Worm (Caenorhabditis elegans): ENCODE data around the gene srg-40.

The srg-40 gene

ce11 chrV:11201826-11202565 is 37.6 kb upstream of the srg-40 start, which contains the start of gene K10D6.4:
Gene K10D6.4, plus strand, starts transcription at chrV:11201925.
- TF ChIP-seq grh-1 (GFP tag; IDR thresholded peaks at IDR 0.05), result no peak
- TF ChIP-seq ceh-88 (GFP tag; IDR thresholded peaks at IDR 0.05), result no peak
- no peak for TF ChIP-seq mef-2 (tag; optimal IDR thresholded peaks at IDR 0.05)
- TF ChIP-seq hlh-4 (tag; optimal IDR thresholded peaks at IDR 0.05), result peak; percentile 99
- TF ChIP-seq nhr-19 (GFP tag; conservative IDR thresholded peaks at IDR 0.05), result no peak
- no peak for TF ChIP-seq sptf-1 (tag; optimal IDR thresholded peaks at IDR 0.05)
- TF ChIP-seq fos-1 (tag; optimal IDR thresholded peaks at IDR 0.05), result no peak
- TF ChIP-seq ztf-11 (tag; optimal IDR thresholded peaks at IDR 0.05), result no peak
- no peak for TF ChIP-seq rnt-1 (tag; optimal IDR thresholded peaks at IDR 0.05)
- TF ChIP-seq F16B12.6 (tag; optimal IDR thresholded peaks at IDR 0.05), result no peak
- TF ChIP-seq fkh-8 (tag; optimal IDR thresholded peaks at IDR 0.05), result peak; percentile 8
- no peak for TF ChIP-seq lir-3 (tag; optimal IDR thresholded peaks at IDR 0.05; ENCODE audit: poor library complexity)
- TF ChIP-seq ets-5 (GFP tag; IDR thresholded peaks at IDR 0.05), result no peak
- no peak for TF ChIP-seq dsc-1 (tag; optimal IDR thresholded peaks at IDR 0.05)
- TF ChIP-seq mab-9 (GFP tag; IDR thresholded peaks at IDR 0.05), result no peak
- TF ChIP-seq lin-15B (tag; optimal IDR thresholded peaks at IDR 0.05), result no peak
- no peak for TF ChIP-seq lin-13 (GFP tag; optimal IDR thresholded peaks at IDR 0.05)
- TF ChIP-seq efl-3 (GFP tag; optimal IDR thresholded peaks at IDR 0.05), result no peak
- no peak for TF ChIP-seq pag-3 (tag; optimal IDR thresholded peaks at IDR 0.05; ENCODE audit: borderline replicate concordance, insufficient read depth)
- no peak for TF ChIP-seq elt-3 (tag; optimal IDR thresholded peaks at IDR 0.05)
- no peak for TF ChIP-seq nhr-28 (tag; optimal IDR thresholded peaks at IDR 0.05)
- TF ChIP-seq nhr-71 (tag; optimal IDR thresholded peaks at IDR 0.05), result peak; percentile 17
- TF ChIP-seq aha-1 (tag; optimal IDR thresholded peaks at IDR 0.05), result no peak
- TF ChIP-seq ces-1 (GFP tag; optimal IDR thresholded peaks at IDR 0.05), result no peak
- TF ChIP-seq efl-1 (optimal IDR thresholded peaks at IDR 0.05), result no peak
- peak in 1 of 2 experiments; percentile 47 for TF ChIP-seq efl-1 (GFP tag; optimal IDR thresholded peaks at IDR 0.05 in 1 of 2)
- no peak for TF ChIP-seq ceh-90 (tag; optimal IDR thresholded peaks at IDR 0.05)
- no peak for TF ChIP-seq sup-37 (GFP tag; optimal IDR thresholded peaks at IDR 0.05)
- TF ChIP-seq tbx-2 (tag; optimal IDR thresholded peaks at IDR 0.05), result no peak
- peak; percentile 50 for TF ChIP-seq elt-2 (tag; optimal IDR thresholded peaks at IDR 0.05)
- TF ChIP-seq ama-1 (optimal IDR thresholded peaks at IDR 0.05), result no peak
- no peak for TF ChIP-seq zag-1 (tag; optimal IDR thresholded peaks at IDR 0.05)
- TF ChIP-seq aly-2 (tag; optimal IDR thresholded peaks at IDR 0.05), result no peak

ce11 chrV:11200316-11200715 is 35.9 kb upstream of the srg-40 start, which contains the start of gene K10D6.3:
Gene K10D6.3, plus strand, starts transcription at chrV:11200616.
- TF ChIP-seq nhr-84 (tag; optimal IDR thresholded peaks at IDR 0.05) (no peak), C16A3.4 (tag; optimal IDR thresholded peaks at IDR 0.05) (no peak), elt-3 (tag; optimal IDR thresholded peaks at IDR 0.05) (no peak), unc-62 (GFP tag; optimal IDR thresholded peaks at IDR 0.05) (no peak), nhr-71 (tag; optimal IDR thresholded peaks at IDR 0.05) (no peak), lir-3 (tag; optimal IDR thresholded peaks at IDR 0.05; ENCODE audit: poor library complexity) (no peak), tbx-2 (tag; optimal IDR thresholded peaks at IDR 0.05) (no peak), alr-1 (tag; optimal IDR thresholded peaks at IDR 0.05; ENCODE audit: borderline replicate concordance) (no peak), snu-23 (GFP tag; optimal IDR thresholded peaks at IDR 0.05) (no peak), C04F5.9 (tag; optimal IDR thresholded peaks at IDR 0.05) (no peak)

- TF ChIP-seq nhr-85 (tag) (peak; percentile 69), isw-1 (GFP tag; IDR thresholded peaks at IDR 0.05) (no peak), skn-1 (tag; optimal IDR thresholded peaks at IDR 0.05) (no peak), mep-1 (tag; optimal IDR thresholded peaks at IDR 0.05) (peak; percentile 35), lin-13 (GFP tag; optimal IDR thresholded peaks at IDR 0.05) (no peak), efl-1 (optimal IDR thresholded peaks at IDR 0.05) (no peak), efl-1 (GFP tag; optimal IDR thresholded peaks at IDR 0.05 in 1 of 2) (peak in 1 of 2 experiments; percentile 84), irx-1 (tag; optimal IDR thresholded peaks at IDR 0.05) (no peak), lin-14 (GFP tag; optimal IDR thresholded peaks at IDR 0.05) (peak; percentile 57), ceh-88 (GFP tag; IDR thresholded peaks at IDR 0.05) (no peak), ceh-82 (tag; optimal IDR thresholded peaks at IDR 0.05) (peak in 1 of 3 experiments; percentile 2), aha-1 (tag; optimal IDR thresholded peaks at IDR 0.05) (no peak), sptf-1 (tag; optimal IDR thresholded peaks at IDR 0.05) (no peak), nhr-76 (tag; optimal IDR thresholded peaks at IDR 0.05) (no peak), fos-1 (tag; optimal IDR thresholded peaks at IDR 0.05) (no peak), rnt-1 (tag; optimal IDR thresholded peaks at IDR 0.05) (no peak)
Measured at ce11 chrV:11199497-11199896, 35.1 kb upstream of the srg-40 start.
